Worm (Caenorhabditis elegans) whole organism, mixed stage, embryonic: ENCODE data around the gene chil-3.

Experiments used
- ceh-39 ChIP-seq: fragments of 150-350 bp; optimal IDR thresholded peaks from 2 replicates; lab custom pipeline; 2014; ENCODE audit warnings: missing biosample characterization, missing genetic modification characterization
- ces-1 ChIP-seq: fragments of 150-350 bp; optimal IDR thresholded peaks from 2 replicates; lab custom pipeline; 2014; ENCODE audit warnings: missing biosample characterization, missing genetic modification reagents, missing genetic modification characterization
- cnd-1 ChIP-seq: fragments of 200-800 bp; sonication (Bioruptor generic); optimal IDR thresholded peaks from 2 replicates; lab custom pipeline; 2018; ENCODE audit warnings: mild to moderate bottlenecking, missing genetic modification characterization, missing compliant biosample characterization
- elt-1 ChIP-seq: sonication (generic microtip); optimal IDR thresholded peaks from 2 replicates; lab custom pipeline; 2017; ENCODE audit warnings: missing genetic modification characterization, mild to moderate bottlenecking, missing compliant biosample characterization, antibody characterized with exemption, moderate library complexity, borderline replicate concordance; ENCODE audit not compliant: insufficient read depth
- elt-3 ChIP-seq: fragments of 150-350 bp; optimal IDR thresholded peaks from 2 replicates; lab custom pipeline; 2014; ENCODE audit warnings: missing biosample characterization, missing genetic modification characterization
- mab-5 ChIP-seq: fragments of 150-350 bp; optimal IDR thresholded peaks from 2 replicates; lab custom pipeline; 2014; ENCODE audit warnings: missing biosample characterization, missing genetic modification characterization
- nhr-237 ChIP-seq: fragments of 150-350 bp; optimal IDR thresholded peaks from 2 replicates; lab custom pipeline; 2014; ENCODE audit warnings: missing biosample characterization, missing genetic modification characterization
- nhr-28 ChIP-seq: fragments of 150-350 bp; optimal IDR thresholded peaks from 2 replicates; lab custom pipeline; 2014; ENCODE audit warnings: missing biosample characterization, missing genetic modification characterization
- nhr-76 ChIP-seq: sonication (generic microtip); optimal IDR thresholded peaks from 2 replicates; lab custom pipeline; 2017; ENCODE audit warnings: missing biosample characterization, missing genetic modification characterization
- pha-4 ChIP-seq: fragments of 150-350 bp; optimal IDR thresholded peaks from 2 replicates; lab custom pipeline; 2018; ENCODE audit warnings: missing biosample characterization, missing genetic modification reagents, missing genetic modification characterization
- sem-2 ChIP-seq: fragments of 200-800 bp; sonication (Bioruptor generic); optimal IDR thresholded peaks from 2 replicates; lab custom pipeline; 2018; ENCODE audit warnings: mild to moderate bottlenecking, missing genetic modification characterization, missing compliant biosample characterization
- snpc-4 ChIP-seq: fragments of 150-350 bp; optimal IDR thresholded peaks from 2 replicates; lab custom pipeline; 2014; ENCODE audit warnings: missing biosample characterization, missing genetic modification characterization
- ztf-11 ChIP-seq: fragments of 150-350 bp; optimal IDR thresholded peaks from 2 replicates; lab custom pipeline; 2014; ENCODE audit warnings: missing biosample characterization, missing genetic modification characterization

DNA sequence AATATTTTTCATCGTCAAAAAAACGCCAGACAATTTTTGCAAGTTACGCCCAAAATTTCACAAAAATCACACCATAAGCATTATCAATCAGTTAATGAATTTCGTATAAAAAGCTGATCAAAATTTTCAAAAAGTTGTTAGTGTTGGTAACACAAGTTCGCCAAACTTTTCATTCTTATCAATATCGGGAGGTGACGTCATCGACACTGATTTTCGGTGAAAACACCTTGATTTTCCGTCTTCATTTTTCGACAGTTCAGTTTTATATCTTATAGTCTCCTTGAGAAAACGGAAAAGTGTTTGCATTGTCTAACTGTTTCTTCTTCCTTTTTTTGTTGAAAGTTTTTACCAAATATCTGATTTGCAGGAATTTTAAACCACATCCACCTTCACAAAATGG lies 19.5 kb upstream of the chil-3 start, which contains the start of gene C08H9.15:
- TF ChIP-seq ztf-11 (tag; lab: Kevin White, UChicago), result no peak
- no peak for TF ChIP-seq nhr-76 (tag; lab: Kevin White, UChicago)
- no peak for TF ChIP-seq cnd-1 (tag; lab: Kevin White, UChicago)
- no peak for TF ChIP-seq snpc-4
- no peak for TF ChIP-seq elt-1 (tag; lab: Kevin White, UChicago)
- no peak for TF ChIP-seq pha-4 (tag; lab: Kevin White, UChicago)
- TF ChIP-seq nhr-237 (tag; lab: Kevin White, UChicago), result no peak
- no peak for TF ChIP-seq sem-2 (GFP tag; lab: Kevin White, UChicago)
- no peak for TF ChIP-seq elt-3 (tag; lab: Kevin White, UChicago)
- no peak for TF ChIP-seq ces-1 (GFP tag; lab: Kevin White, UChicago)
- TF ChIP-seq nhr-28 (tag; lab: Kevin White, UChicago), result no peak
- TF ChIP-seq ceh-39 (tag; lab: Kevin White, UChicago), result no peak
- TF ChIP-seq mab-5 (tag; lab: Kevin White, UChicago), result no peak
